Fruit fly (Drosophila melanogaster) ovary, adult (tissue): ENCODE data around the gene eater.

Experiments used
- CG17801 ChIP-seq: fragments of 200-800 bp; optimal IDR thresholded peaks from 2 replicates; lab custom pipeline; 2019; ENCODE audit warnings: missing biosample characterization, mild to moderate bottlenecking, missing genetic modification characterization, moderate library complexity; ENCODE audit not compliant: partially characterized antibody

The eater gene

DNA sequence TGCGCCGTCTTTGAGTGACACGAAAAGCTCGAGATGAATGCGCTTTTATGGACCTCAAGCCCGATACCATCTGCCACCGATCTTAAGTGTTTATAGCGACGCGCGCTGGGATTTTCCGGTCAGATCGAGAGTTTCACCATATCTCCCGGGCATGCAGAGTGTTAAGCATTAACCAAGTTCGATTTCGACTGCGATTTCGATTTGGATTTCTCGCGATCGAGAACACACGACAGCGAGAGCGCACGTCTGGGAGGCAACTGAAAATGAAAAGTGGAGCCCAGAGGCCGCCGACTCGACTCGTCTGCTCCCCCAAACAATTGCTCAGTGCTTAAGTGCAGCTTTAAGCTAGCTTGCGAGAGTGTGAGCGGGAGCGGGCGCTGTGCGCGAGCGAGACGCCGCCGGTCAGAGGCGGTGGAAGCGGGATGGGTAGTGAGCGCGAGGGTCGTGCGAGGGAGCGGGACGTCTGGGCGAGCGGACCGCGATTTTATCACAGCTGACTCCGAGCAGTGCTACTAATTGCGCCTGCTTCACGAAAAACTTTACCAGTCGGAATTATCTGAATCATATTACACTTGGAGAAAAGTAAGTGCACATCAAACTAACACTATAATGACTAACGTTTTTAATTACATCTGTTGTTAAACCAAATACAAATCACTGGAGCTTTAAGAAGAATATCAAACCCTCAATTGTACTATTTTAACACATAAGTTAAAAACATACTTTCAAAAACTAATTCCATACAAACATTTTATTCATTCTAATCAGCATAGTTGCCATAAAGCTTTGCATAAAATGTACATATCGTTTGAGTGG lies 29.5 kb downstream of the eater start, which contains the start of gene spz:
Gene spz, minus strand, starts transcription at position 261 of the 816 bp plus-strand sequence.
- peak; percentile 23 for TF ChIP-seq CG17801 (GFP tag; lab: Kevin White, UChicago)

dm6 chr3R:27069201-27069600 lies 30.3 kb downstream of the eater start:
- TF ChIP-seq CG17801 (GFP tag; lab: Kevin White, UChicago), result no peak

DNA sequence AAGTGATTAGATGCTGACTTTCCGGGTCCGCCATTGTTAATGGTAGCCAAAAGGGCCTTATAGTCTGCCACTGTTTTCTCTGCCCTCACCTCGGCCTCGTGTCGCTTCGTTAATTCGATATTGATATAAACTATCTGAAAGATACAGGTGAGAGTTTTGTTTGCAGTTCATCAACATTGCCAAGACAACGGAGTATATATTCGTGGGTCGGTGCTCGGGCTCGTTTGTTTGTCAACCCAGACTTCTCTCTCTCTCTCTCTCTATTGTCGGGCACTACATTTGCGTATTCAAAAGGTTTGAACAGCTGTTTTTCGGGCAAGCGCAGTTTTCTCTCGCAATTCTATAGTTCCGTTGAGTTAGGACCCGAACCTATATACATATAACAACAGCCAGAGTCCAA lies 32.1 kb downstream of the eater start:
- no peak for TF ChIP-seq CG17801 (GFP tag; lab: Kevin White, UChicago)

dm6 chr3R:27065136-27065535 lies 34.3 kb downstream of the eater start, which contains the start of gene CG43935:
Gene CG43935 (plus strand): TSS chr3R:27065436.
- TF ChIP-seq CG17801 (GFP tag; lab: Kevin White, UChicago), result no peak

DNA sequence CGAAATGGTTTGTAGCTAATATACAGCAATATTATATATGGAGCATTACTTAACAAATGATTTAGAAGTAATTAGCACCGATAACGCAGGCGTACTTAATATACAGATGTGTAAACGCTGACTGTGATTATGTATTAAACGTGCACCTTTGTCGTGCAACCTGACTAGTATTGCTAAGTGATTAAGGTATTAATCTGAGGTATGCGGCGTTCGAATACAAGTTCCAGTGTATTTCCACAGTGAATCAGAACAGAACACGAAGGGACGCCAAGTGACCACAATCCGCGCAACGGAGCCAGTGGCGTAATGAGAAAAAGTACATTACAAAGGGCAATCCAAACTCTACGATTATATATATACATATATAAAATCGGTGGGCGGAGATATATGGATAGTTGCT lies 35.4 kb downstream of the eater start, which contains the start of gene Nep5:
Gene Nep5, minus strand, starts transcription at position 101 of the 400 bp plus-strand sequence.
- TF ChIP-seq CG17801 (GFP tag; lab: Kevin White, UChicago), result no peak

- TF ChIP-seq CG17801 (GFP tag; lab: Kevin White, UChicago), result no peak
Observed at dm6 chr3R:27061916-27062315, 37.6 kb downstream of the eater start, which contains the start of gene CG34292. Gene CG34292 (plus strand): TSS chr3R:27062216.

DNA sequence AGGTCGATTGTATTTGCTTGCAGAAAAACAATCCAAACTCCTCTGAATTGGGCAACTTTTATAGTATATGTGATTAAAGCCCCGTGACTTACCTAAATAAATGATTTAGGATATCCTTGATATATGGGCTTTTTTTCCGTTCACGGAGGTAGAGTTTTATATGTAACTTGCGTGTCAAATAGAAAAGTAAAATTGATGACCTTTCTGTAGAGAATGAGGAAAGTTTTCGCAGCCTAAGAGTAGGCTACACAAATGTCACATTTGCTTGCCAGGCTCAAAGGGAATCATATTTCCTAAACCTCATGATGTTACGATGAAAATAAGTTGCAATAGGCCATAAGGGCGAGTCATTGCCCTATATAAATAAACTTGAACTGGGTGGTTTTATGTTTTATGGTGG lies 43.3 kb downstream of the eater start:
- TF ChIP-seq CG17801 (GFP tag; lab: Kevin White, UChicago), result no peak

- TF ChIP-seq CG17801 (GFP tag; lab: Kevin White, UChicago), result no peak
Observed at dm6 chr3R:27049549-27049948, 49.9 kb downstream of the eater start.

DNA sequence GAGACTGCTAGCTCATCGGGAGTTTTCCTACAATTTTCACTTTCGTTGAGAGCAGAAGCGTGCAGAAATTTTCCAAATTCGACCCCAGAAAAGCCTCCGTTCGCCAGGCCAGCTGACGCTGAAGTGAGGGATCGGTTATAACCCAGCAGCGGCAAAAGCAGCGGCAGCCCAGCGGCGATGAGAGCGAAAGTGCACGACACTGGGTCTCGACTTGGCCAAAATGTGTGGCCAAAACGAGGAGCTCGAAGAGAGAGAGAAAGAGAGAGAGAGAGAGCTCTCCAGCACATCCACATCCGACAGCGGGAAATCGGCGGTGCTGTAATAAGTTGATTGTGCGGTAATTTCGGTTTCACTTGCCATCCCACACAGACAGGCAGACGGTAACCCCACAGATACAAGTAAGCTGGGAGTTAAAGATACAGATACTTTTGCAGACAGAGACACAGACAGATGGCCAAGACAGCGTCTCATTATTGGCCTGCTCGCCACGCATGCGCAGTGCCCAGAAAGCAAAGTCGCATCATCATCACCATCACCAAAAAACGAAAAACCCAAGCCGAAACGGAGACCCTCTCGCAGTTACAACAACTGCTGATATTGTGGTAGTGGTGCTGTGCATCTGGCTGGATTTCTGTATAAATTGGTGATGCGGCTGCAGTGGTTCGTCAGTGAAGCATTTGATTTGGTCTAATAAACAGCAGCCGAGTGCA lies 50.8 kb downstream of the eater start, which contains the start of gene TwdlT:
Gene TwdlT, plus strand, starts transcription at position 660 of the 710 bp plus-strand sequence.
- no peak for TF ChIP-seq CG17801 (GFP tag; lab: Kevin White, UChicago)
